Fruit fly (Drosophila melanogaster): ENCODE results near the gene Ubc84D.

- no peak for TF ChIP-seq toe (GFP tag; optimal IDR thresholded peaks at IDR 0.05)
- no peak for TF ChIP-seq Crg-1 (GFP tag; optimal IDR thresholded peaks at IDR 0.05)
- no peak for TF ChIP-seq CG5204 (GFP tag; optimal IDR thresholded peaks at IDR 0.05)
- TF ChIP-seq Clk (GFP tag; optimal IDR thresholded peaks at IDR 0.05), result no peak
- TF ChIP-seq ovo (GFP tag; optimal IDR thresholded peaks at IDR 0.05), result no peak
- no peak for TF ChIP-seq CG11617 (GFP tag; optimal IDR thresholded peaks at IDR 0.05)
- peak; percentile 86 for TF ChIP-seq kay (GFP tag; ENCODE audit: borderline replicate concordance)
- no peak for TF ChIP-seq CG1620 (GFP tag; optimal IDR thresholded peaks at IDR 0.05)
- TF ChIP-seq CG12768 (GFP tag; optimal IDR thresholded peaks at IDR 0.05), result no peak
Observed at dm6 chr3R:7508198-7508837, 10.9 kb downstream of the Ubc84D start.

Data from whole organism, adult.